Worm (Caenorhabditis elegans): ENCODE data around the gene nphp-2.

nphp-2 gene

ce11 chrV:1871768-1872296 is 23.8 kb upstream of the nphp-2 start, which contains the start of the genes T10B5.4 and cct-7:
TSS of gene T10B5.4 (minus strand) at chrV:1871807.
TSS of gene cct-7 (plus strand) at chrV:1872246.
- TF ChIP-seq unc-86 (tag; optimal IDR thresholded peaks at IDR 0.05) (peak; percentile 61), tbx-7 (tag; optimal IDR thresholded peaks at IDR 0.05) (peak; percentile 64), dve-1 (tag; optimal IDR thresholded peaks at IDR 0.05) (peak; percentile 58), mec-3 (tag; optimal IDR thresholded peaks at IDR 0.05; ENCODE audit: borderline replicate concordance) (no peak), ceh-30 (tag; optimal IDR thresholded peaks at IDR 0.05) (peak; percentile 10), ahr-1 (tag; optimal IDR thresholded peaks at IDR 0.05) (peak; percentile 33), ceh-14 (tag; optimal IDR thresholded peaks at IDR 0.05) (peak; percentile 93), ceh-22 (tag; optimal IDR thresholded peaks at IDR 0.05) (peak; percentile 17), T23F11.4 (GFP tag; optimal IDR thresholded peaks at IDR 0.05) (no peak), C08G9.2 (tag; optimal IDR thresholded peaks at IDR 0.05) (peak; percentile 78), ztf-16 (tag; optimal IDR thresholded peaks at IDR 0.05) (no peak), ref-2 (tag; optimal IDR thresholded peaks at IDR 0.05) (peak; percentile 70), pha-2 (tag; optimal IDR thresholded peaks at IDR 0.05) (no peak), nhr-11 (tag; optimal IDR thresholded peaks at IDR 0.05) (no peak), fkh-6 (tag; optimal IDR thresholded peaks at IDR 0.05) (no peak), nfya-1 (tag; optimal IDR thresholded peaks at IDR 0.05) (peak; percentile 92), ceh-19 (GFP tag; optimal IDR thresholded peaks at IDR 0.05) (peak; percentile 64), npax-4 (tag; optimal IDR thresholded peaks at IDR 0.05) (no peak), eyg-1 (tag; optimal IDR thresholded peaks at IDR 0.05) (peak; percentile 66), K09A11.1 (tag; optimal IDR thresholded peaks at IDR 0.05; ENCODE audit: insufficient read depth) (no peak), rnt-1 (tag; optimal IDR thresholded peaks at IDR 0.05) (peak; percentile 80), sox-2 (GFP tag; IDR thresholded peaks at IDR 0.05) (no peak), gmeb-2 (tag; optimal IDR thresholded peaks at IDR 0.05) (no peak), ceh-18 (tag; optimal IDR thresholded peaks at IDR 0.05) (peak; percentile 87), hlh-13 (GFP tag; optimal IDR thresholded peaks at IDR 0.05) (no peak), C38D4.7 (GFP tag; optimal IDR thresholded peaks at IDR 0.05) (no peak), ttx-3 (tag; optimal IDR thresholded peaks at IDR 0.05) (no peak), Y22D7AL.16 (tag; optimal IDR thresholded peaks at IDR 0.05) (no peak), ceh-31 (tag; optimal IDR thresholded peaks at IDR 0.05) (peak; percentile 98), fax-1 (tag; optimal IDR thresholded peaks at IDR 0.05) (peak; percentile 10), unc-55 (GFP tag; optimal IDR thresholded peaks at IDR 0.05) (peak; percentile 53), K02D7.2 (tag; optimal IDR thresholded peaks at IDR 0.05) (no peak), tbx-2 (tag; optimal IDR thresholded peaks at IDR 0.05) (peak; percentile 96), odd-2 (tag; optimal IDR thresholded peaks at IDR 0.05) (no peak), ceh-24 (tag; optimal IDR thresholded peaks at IDR 0.05) (no peak), pros-1 (tag; optimal IDR thresholded peaks at IDR 0.05) (peak; percentile 61), ceh-34 (tag; optimal IDR thresholded peaks at IDR 0.05) (peak; percentile 85), pax-1 (tag; optimal IDR thresholded peaks at IDR 0.05) (peak; percentile 57), dmd-4 (tag; optimal IDR thresholded peaks at IDR 0.05; ENCODE audit: borderline replicate concordance) (no peak), hlh-6 (tag; optimal IDR thresholded peaks at IDR 0.05) (no peak), hlh-30 (tag; optimal IDR thresholded peaks at IDR 0.05; ENCODE audit: insufficient read depth) (peak; percentile 81), ceh-6 (GFP tag; optimal IDR thresholded peaks at IDR 0.05) (peak; percentile 24), che-1 (tag; optimal IDR thresholded peaks at IDR 0.05) (no peak), hlh-15 (tag; optimal IDR thresholded peaks at IDR 0.05) (no peak), nhr-232 (tag; optimal IDR thresholded peaks at IDR 0.05) (no peak), elt-2 (tag; optimal IDR thresholded peaks at IDR 0.05) (no peak), sdc-2 (tag; optimal IDR thresholded peaks at IDR 0.05) (no peak), zip-5 (tag; optimal IDR thresholded peaks at IDR 0.05) (peak; percentile 20), ceh-2 (tag; optimal IDR thresholded peaks at IDR 0.05) (peak; percentile 88), ceh-45 (GFP tag; IDR thresholded peaks at IDR 0.05) (no peak), pat-9 (tag; optimal IDR thresholded peaks at IDR 0.05) (peak; percentile 26), pqm-1 (tag; optimal IDR thresholded peaks at IDR 0.05) (peak; percentile 55), F13H6.1 (tag; optimal IDR thresholded peaks at IDR 0.05) (peak; percentile 48)

Measured in whole organism, late embryonic.